Worm (Caenorhabditis elegans) whole organism, young adult: ENCODE data around the gene cgp-1.

ENCODE experiments used
- B0336.3 ChIP-seq: fragments of 200-800 bp; sonication (Bioruptor generic); IDR thresholded peaks from 2 replicates; pipeline ENCODE4 v1.3.6; 2022; ENCODE audit warnings: missing genetic modification characterization, missing compliant biosample characterization
- C17E4.6 ChIP-seq: fragments of 200-800 bp; sonication (Bioruptor generic); IDR thresholded peaks from 2 replicates; pipeline ENCODE4 v1.3.6; 2022; ENCODE audit warnings: missing genetic modification reagents, missing genetic modification characterization, missing compliant biosample characterization
- F10E7.11 ChIP-seq: sonication (generic microtip); optimal IDR thresholded peaks from 2 replicates; lab custom pipeline; 2017; ENCODE audit warnings: mild to moderate bottlenecking, missing genetic modification characterization, moderate library complexity, missing compliant biosample characterization
- F33H1.4 ChIP-seq: fragments of 200-800 bp; sonication (Bioruptor generic); IDR thresholded peaks from 2 replicates; pipeline ENCODE4 v1.3.6; 2022; ENCODE audit warnings: missing genetic modification reagents, missing genetic modification characterization, missing compliant biosample characterization
- F49E8.2 ChIP-seq: sonication (generic microtip); optimal IDR thresholded peaks from 3 replicates; lab custom pipeline; 2017; ENCODE audit warnings: missing genetic modification characterization, mild to moderate bottlenecking, missing compliant biosample characterization, antibody characterized with exemption, moderate library complexity; ENCODE audit not compliant: insufficient read depth
- F52B5.7 ChIP-seq: sonication (generic microtip); optimal IDR thresholded peaks from 2 replicates; lab custom pipeline; 2016; ENCODE audit warnings: mild to moderate bottlenecking, missing genetic modification characterization, missing compliant biosample characterization
- F57C9.4 ChIP-seq: sonication (generic microtip); optimal IDR thresholded peaks from 2 replicates; lab custom pipeline; 2017; ENCODE audit warnings: mild to moderate bottlenecking, missing genetic modification characterization, missing compliant biosample characterization
- T26A5.8 ChIP-seq: sonication (generic microtip); optimal IDR thresholded peaks from 2 replicates; lab custom pipeline; 2016; ENCODE audit warnings: missing genetic modification characterization, missing compliant biosample characterization
- Y56A3A.18 ChIP-seq: fragments of 200-800 bp; sonication (Bioruptor generic); IDR thresholded peaks from 2 replicates; pipeline ENCODE4 v1.3.6; 2022; ENCODE audit warnings: missing genetic modification reagents, missing genetic modification characterization, missing compliant biosample characterization
- ZK185.1 ChIP-seq: sonication (generic microtip); optimal IDR thresholded peaks from 2 replicates; lab custom pipeline; 2016; ENCODE audit warnings: mild to moderate bottlenecking, missing genetic modification characterization, missing compliant biosample characterization; ENCODE audit not compliant: poor library complexity, severe bottlenecking
- aptf-2 ChIP-seq: fragments of 200-800 bp; sonication (Bioruptor generic); conservative IDR thresholded peaks from 2 replicates; pipeline ENCODE4 v1.3.6; 2022; ENCODE audit warnings: missing genetic modification reagents, missing genetic modification characterization, missing compliant biosample characterization
- atf-7 ChIP-seq: sonication (generic microtip); optimal IDR thresholded peaks from 2 replicates; lab custom pipeline; 2017; ENCODE audit warnings: mild to moderate bottlenecking, missing genetic modification characterization, missing compliant biosample characterization
- athp-1 ChIP-seq: sonication (generic microtip); optimal IDR thresholded peaks from 2 replicates; lab custom pipeline; 2017; ENCODE audit warnings: mild to moderate bottlenecking, missing genetic modification characterization, missing compliant biosample characterization
- attf-3 ChIP-seq: fragments of 200-800 bp; sonication (Bioruptor generic); conservative IDR thresholded peaks from 2 replicates; pipeline ENCODE4 v1.3.6; 2022; ENCODE audit warnings: missing genetic modification reagents, missing genetic modification characterization, missing compliant biosample characterization
- bed-1 ChIP-seq: fragments of 200-800 bp; sonication (Bioruptor generic); IDR thresholded peaks from 2 replicates; pipeline ENCODE4 v1.3.6; 2022; ENCODE audit warnings: missing genetic modification reagents, missing genetic modification characterization, missing compliant biosample characterization
- bed-2 ChIP-seq: fragments of 200-800 bp; sonication (Bioruptor generic); IDR thresholded peaks from 2 replicates; pipeline ENCODE4 v1.3.6; 2022; ENCODE audit warnings: missing genetic modification reagents, missing genetic modification characterization, missing compliant biosample characterization
- ccch-3 ChIP-seq: fragments of 200-800 bp; sonication (Bioruptor generic); optimal IDR thresholded peaks from 2 replicates; lab custom pipeline; 2018; ENCODE audit warnings: mild to moderate bottlenecking, missing genetic modification characterization, missing compliant biosample characterization
- cebp-1 ChIP-seq, 2 experiments: fragments of 200-800 bp in 1 of 2; sonication (Bioruptor generic) in 1 of 2; sonication (generic microtip) in 1 of 2; IDR thresholded peaks in 1 of 2; optimal IDR thresholded peaks in 1 of 2; 2 replicates each; pipeline versions ENCODE4 v1.3.6 to Lab custom; 2017 to 2022; ENCODE audit warnings: missing compliant biosample characterization in 2 of 2, missing genetic modification characterization in 2 of 2, mild to moderate bottlenecking in 1 of 2, missing genetic modification reagents in 1 of 2, moderate library complexity in 1 of 2
- ceh-79 ChIP-seq: sonication (generic microtip); optimal IDR thresholded peaks from 2 replicates; lab custom pipeline; 2017; ENCODE audit warnings: mild to moderate bottlenecking, missing genetic modification characterization, missing compliant biosample characterization
- ceh-91 ChIP-seq: fragments of 200-800 bp; sonication (Bioruptor generic); IDR thresholded peaks from 2 replicates; pipeline ENCODE4 v1.3.6; 2022; ENCODE audit warnings: missing genetic modification reagents, missing genetic modification characterization, missing compliant biosample characterization
- chd-7 ChIP-seq: sonication (generic microtip); optimal IDR thresholded peaks from 2 replicates; lab custom pipeline; 2016; ENCODE audit warnings: mild to moderate bottlenecking, missing genetic modification characterization, moderate library complexity, missing compliant biosample characterization
- die-1 ChIP-seq: sonication (generic microtip); optimal IDR thresholded peaks from 2 replicates; lab custom pipeline; 2016; ENCODE audit warnings: missing genotype, mild to moderate bottlenecking, missing genetic modification characterization, missing compliant biosample characterization
- egl-18 ChIP-seq: fragments of 200-800 bp; sonication (Bioruptor generic); IDR thresholded peaks from 2 replicates; pipeline ENCODE4 v1.3.6; 2022; ENCODE audit warnings: missing genetic modification reagents, missing genetic modification characterization, missing compliant biosample characterization
- gei-17 ChIP-seq: fragments of 200-800 bp; sonication (Bioruptor generic); optimal IDR thresholded peaks from 2 replicates; lab custom pipeline; 2018; ENCODE audit warnings: mild to moderate bottlenecking, missing genetic modification characterization, missing compliant biosample characterization
- hlh-12 ChIP-seq: sonication (generic microtip); optimal IDR thresholded peaks from 2 replicates; lab custom pipeline; 2016; ENCODE audit warnings: missing genetic modification characterization, missing compliant biosample characterization
- hmg-1.2 ChIP-seq: fragments of 200-800 bp; sonication (Bioruptor generic); IDR thresholded peaks from 2 replicates; pipeline ENCODE4 v1.3.6; 2022; ENCODE audit warnings: missing genetic modification reagents, missing genetic modification characterization, missing compliant biosample characterization
- hsf-1 ChIP-seq: fragments of 200-800 bp; sonication (Bioruptor generic); IDR thresholded peaks from 2 replicates; pipeline ENCODE4 v1.3.6; 2022; ENCODE audit warnings: missing genetic modification reagents, missing genetic modification characterization, missing compliant biosample characterization
- lsl-1 ChIP-seq: fragments of 200-800 bp; sonication (Bioruptor generic); optimal IDR thresholded peaks from 2 replicates; lab custom pipeline; 2018; ENCODE audit warnings: mild to moderate bottlenecking, missing genetic modification characterization, moderate library complexity, missing compliant biosample characterization
- mes-4 ChIP-seq: sonication (generic microtip); optimal IDR thresholded peaks from 2 replicates; lab custom pipeline; 2016; ENCODE audit warnings: missing genotype, missing genetic modification characterization, missing compliant biosample characterization
- mxl-1 ChIP-seq: sonication (generic microtip); optimal IDR thresholded peaks from 2 replicates; lab custom pipeline; 2016; ENCODE audit warnings: missing genetic modification characterization, missing compliant biosample characterization
- nfya-2 ChIP-seq: fragments of 200-800 bp; sonication (Bioruptor generic); IDR thresholded peaks from 2 replicates; pipeline ENCODE4 v1.3.6; 2022; ENCODE audit warnings: missing genetic modification reagents, missing genetic modification characterization, missing compliant biosample characterization
- nhr-120 ChIP-seq: fragments of 200-800 bp; sonication (Bioruptor generic); IDR thresholded peaks from 2 replicates; pipeline ENCODE4 v1.3.6; 2022; ENCODE audit warnings: missing genetic modification characterization, missing compliant biosample characterization
- nhr-90 ChIP-seq: sonication (generic microtip); optimal IDR thresholded peaks from 2 replicates; lab custom pipeline; 2016; ENCODE audit warnings: missing genotype, mild to moderate bottlenecking, missing genetic modification characterization, missing compliant biosample characterization
- rcor-1 ChIP-seq: fragments of 200-800 bp; sonication (Bioruptor generic); IDR thresholded peaks from 2 replicates; pipeline ENCODE4 v1.3.6; 2022; ENCODE audit warnings: missing genetic modification reagents, missing genetic modification characterization, missing compliant biosample characterization
- rec-8 ChIP-seq, 2 experiments: sonication (generic microtip); optimal IDR thresholded peaks; 2 replicates each; lab custom pipeline; 2016; ENCODE audit warnings: mild to moderate bottlenecking in 2 of 2, missing genetic modification characterization in 2 of 2, missing genetic modification reagents in 2 of 2, missing genotype in 2 of 2, missing biosample characterization in 1 of 2, missing compliant biosample characterization in 1 of 2, moderate library complexity in 1 of 2
- snpc-3.4 ChIP-seq: sonication (generic microtip); optimal IDR thresholded peaks from 2 replicates; lab custom pipeline; 2017; ENCODE audit warnings: missing genetic modification characterization, mild to moderate bottlenecking, missing compliant biosample characterization, antibody characterized with exemption, moderate library complexity, missing genotype, missing genetic modification reagents
- snpc-4 ChIP-seq, 5 experiments: fragments of 150-350 bp in 1 of 5; sonication (generic microtip) in 4 of 5; optimal IDR thresholded peaks; 2 replicates each; lab custom pipeline; 2014 to 2018; ENCODE audit warnings: missing genetic modification characterization in 5 of 5, missing biosample characterization in 3 of 5, antibody characterized with exemption in 2 of 5, mild to moderate bottlenecking in 2 of 5, missing compliant biosample characterization in 2 of 5, missing genotype in 2 of 5, moderate library complexity in 2 of 5, missing genetic modification reagents in 1 of 5
- somi-1 ChIP-seq: fragments of 200-800 bp; sonication (Bioruptor generic); optimal IDR thresholded peaks from 2 replicates; lab custom pipeline; 2018; ENCODE audit warnings: mild to moderate bottlenecking, missing genetic modification characterization, missing compliant biosample characterization
- sptf-2 ChIP-seq: fragments of 200-800 bp; sonication (Bioruptor generic); optimal IDR thresholded peaks from 2 replicates; lab custom pipeline; 2018; ENCODE audit warnings: mild to moderate bottlenecking, missing genetic modification characterization, missing compliant biosample characterization
- tlf-1 ChIP-seq: fragments of 200-800 bp; sonication (Bioruptor generic); optimal IDR thresholded peaks from 2 replicates; lab custom pipeline; 2018; ENCODE audit warnings: mild to moderate bottlenecking, missing genetic modification characterization, missing compliant biosample characterization
- unc-130 ChIP-seq: sonication (generic microtip); optimal IDR thresholded peaks from 2 replicates; lab custom pipeline; 2016; ENCODE audit warnings: missing genetic modification reagents, missing genetic modification characterization, missing compliant biosample characterization
- unc-62 ChIP-seq: fragments of 150-350 bp; optimal IDR thresholded peaks from 2 replicates; lab custom pipeline; 2014; ENCODE audit warnings: missing biosample characterization, missing genetic modification reagents, missing genetic modification characterization
- zfh-2 ChIP-seq: fragments of 200-800 bp; sonication (Bioruptor generic); conservative IDR thresholded peaks from 2 replicates; pipeline ENCODE4 v1.3.6; 2022; ENCODE audit warnings: missing genetic modification reagents, missing genetic modification characterization, missing compliant biosample characterization
- zim-3 ChIP-seq: sonication (generic microtip); optimal IDR thresholded peaks from 2 replicates; lab custom pipeline; 2017; ENCODE audit warnings: mild to moderate bottlenecking, missing genetic modification characterization, moderate library complexity, missing compliant biosample characterization
- ztf-22 ChIP-seq: fragments of 200-800 bp; sonication (Bioruptor generic); optimal IDR thresholded peaks from 2 replicates; lab custom pipeline; 2018; ENCODE audit warnings: mild to moderate bottlenecking, missing genetic modification characterization, moderate library complexity, missing compliant biosample characterization
- ztf-26 ChIP-seq: sonication (generic microtip); optimal IDR thresholded peaks from 2 replicates; lab custom pipeline; 2017; ENCODE audit warnings: missing genetic modification characterization, missing compliant biosample characterization
- ztf-28 ChIP-seq: fragments of 200-800 bp; sonication (Bioruptor generic); IDR thresholded peaks from 2 replicates; pipeline ENCODE4 v1.3.6; 2022; ENCODE audit warnings: missing genetic modification reagents, missing genetic modification characterization, missing compliant biosample characterization
- ztf-3 ChIP-seq: fragments of 200-800 bp; sonication (Bioruptor generic); optimal IDR thresholded peaks from 2 replicates; lab custom pipeline; 2018; ENCODE audit warnings: mild to moderate bottlenecking, missing genetic modification characterization, missing compliant biosample characterization

The cgp-1 gene

DNA sequence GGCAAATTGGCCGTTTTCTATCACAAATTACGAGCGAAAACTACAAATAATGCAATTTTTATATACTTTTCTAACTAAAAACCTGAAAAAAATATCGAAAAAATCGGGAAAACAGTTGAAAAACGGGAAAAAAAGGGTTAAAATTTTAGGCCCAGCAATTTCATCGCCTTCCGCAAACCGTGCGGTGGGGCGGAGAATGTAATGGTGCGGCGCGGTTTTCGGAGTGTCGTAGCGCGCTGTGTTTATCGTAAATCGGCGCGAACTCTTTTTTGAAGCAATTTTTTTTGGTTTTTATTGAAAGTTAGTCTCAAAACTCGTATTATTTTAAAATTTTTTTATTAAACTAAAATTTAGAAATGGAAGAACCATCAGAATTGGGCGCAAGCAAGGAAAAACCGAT lies 18.1 kb downstream of the cgp-1 start, which contains the start of gene picd-1 (continued):
- peak; percentile 99 for TF ChIP-seq attf-3 (GFP tag; lab: Robert Waterston, UW)
- peak; percentile 24; the same call in 1 of the 2 replicates for TF ChIP-seq F33H1.4 (GFP tag; lab: Robert Waterston, UW)
- TF ChIP-seq mes-4 (tag; lab: Kevin White, UChicago): no peak
- no peak for TF ChIP-seq tlf-1
- TF ChIP-seq zfh-2 (GFP tag; lab: Robert Waterston, UW): no peak; the same call in 1 of the 2 replicates
- no peak for TF ChIP-seq C17E4.6
- no peak for TF ChIP-seq die-1 (tag; lab: Kevin White, UChicago)
- TF ChIP-seq nfya-2 (GFP tag; lab: Robert Waterston, UW): no peak
- no peak for TF ChIP-seq bed-1
- TF ChIP-seq nhr-90 (tag; lab: Kevin White, UChicago): no peak
- peak; percentile 40 for TF ChIP-seq snpc-3.4 (tag; lab: Kevin White, UChicago)
- TF ChIP-seq atf-7 (tag; lab: Kevin White, UChicago): no peak
- TF ChIP-seq snpc-4 (GFP tag; optimal IDR thresholded peaks at IDR 0.05; lab: Kevin White, UChicago): no peak
- TF ChIP-seq snpc-4 (tag; optimal IDR thresholded peaks at IDR 0.05; lab: Kevin White, UChicago): peak in 2 of 4 experiments; percentile 54 to 71
- no peak for TF ChIP-seq nhr-120 (GFP tag; lab: Robert Waterston, UW)
- TF ChIP-seq egl-18 (GFP tag; lab: Robert Waterston, UW): no peak
- TF ChIP-seq ZK185.1 (tag; lab: Kevin White, UChicago): no peak
- no peak for TF ChIP-seq ccch-3 (GFP tag; lab: Kevin White, UChicago)
- TF ChIP-seq Y56A3A.18 (GFP tag; lab: Robert Waterston, UW): no peak
- no peak for TF ChIP-seq somi-1 (GFP tag; lab: Kevin White, UChicago)
- TF ChIP-seq rec-8 (tag; optimal IDR thresholded peaks at IDR 0.05; lab: Kevin White, UChicago): no peak
- TF ChIP-seq gei-17 (GFP tag; lab: Kevin White, UChicago): no peak
- no peak for TF ChIP-seq T26A5.8 (tag; lab: Kevin White, UChicago)
- TF ChIP-seq zim-3 (tag; lab: Kevin White, UChicago): no peak
- no peak for TF ChIP-seq aptf-2
- TF ChIP-seq hsf-1 (GFP tag; lab: Robert Waterston, UW): no peak
- TF ChIP-seq ztf-22 (GFP tag; lab: Kevin White, UChicago): no peak
- no peak for TF ChIP-seq bed-2 (GFP tag; lab: Robert Waterston, UW)
- peak; percentile 28; the same call in 1 of the 2 replicates for TF ChIP-seq rcor-1 (GFP tag; lab: Robert Waterston, UW)
- TF ChIP-seq ceh-91 (GFP tag; lab: Robert Waterston, UW): no peak
- TF ChIP-seq athp-1 (tag; lab: Kevin White, UChicago): no peak
- no peak for TF ChIP-seq ztf-3 (GFP tag; lab: Kevin White, UChicago)
- TF ChIP-seq unc-62: no peak
- no peak for TF ChIP-seq hlh-12
- TF ChIP-seq F49E8.2: peak; percentile 9
- TF ChIP-seq ceh-79: no peak
- no peak for TF ChIP-seq B0336.3 (GFP tag; lab: Robert Waterston, UW)
- TF ChIP-seq unc-130 (GFP tag; lab: Kevin White, UChicago): no peak
- no peak for TF ChIP-seq mxl-1 (tag; lab: Kevin White, UChicago)
- TF ChIP-seq chd-7 (tag; lab: Kevin White, UChicago): no peak
- no peak for TF ChIP-seq ztf-28 (GFP tag; lab: Robert Waterston, UW)
- no peak for TF ChIP-seq F57C9.4
- no peak for TF ChIP-seq ztf-26 (tag; lab: Kevin White, UChicago)
- no peak for TF ChIP-seq F52B5.7 (tag; lab: Kevin White, UChicago)
- TF ChIP-seq cebp-1 (GFP tag; IDR thresholded peaks at IDR 0.05; lab: Robert Waterston, UW): no peak
- TF ChIP-seq cebp-1 (tag; optimal IDR thresholded peaks at IDR 0.05; lab: Kevin White, UChicago): no peak
- peak; percentile 3 for TF ChIP-seq lsl-1 (GFP tag; lab: Kevin White, UChicago)
- TF ChIP-seq F10E7.11 (tag; lab: Kevin White, UChicago): no peak
- TF ChIP-seq hmg-1.2 (GFP tag; lab: Robert Waterston, UW): peak; percentile 21; the same call in 1 of the 2 replicates
- TF ChIP-seq sptf-2 (GFP tag; lab: Kevin White, UChicago): no peak
